Fruit fly (Drosophila melanogaster) whole organism, embryonic: ENCODE results near the gene CG5639.

ENCODE experiments used
- Atf-2 ChIP-seq: fragments of 200-800 bp; sonication (Bioruptor generic); optimal IDR thresholded peaks from 2 replicates; lab custom pipeline; 2016; ENCODE audit warnings: missing biosample characterization, missing genetic modification characterization
- B-H1 ChIP-seq: fragments of 200-800 bp; sonication (Bioruptor generic); IDR thresholded peaks from 3 replicates; pipeline ENCODE4 v1.3.6; 2022; ENCODE audit warnings: missing biosample characterization, missing genetic modification characterization
- CG10267 ChIP-seq: fragments of 200-800 bp; sonication (Bioruptor generic); optimal IDR thresholded peaks from 2 replicates; lab custom pipeline; 2018; ENCODE audit warnings: missing biosample characterization, mild to moderate bottlenecking, missing genetic modification characterization, moderate library complexity
- CG10366 ChIP-seq: fragments of 200-800 bp; sonication (Bioruptor generic); IDR thresholded peaks from 2 replicates; pipeline ENCODE4 v1.3.6; 2022; ENCODE audit warnings: missing biosample characterization, missing genetic modification characterization
- CG10959 ChIP-seq: fragments of 200-800 bp; sonication (Bioruptor generic); IDR thresholded peaks from 2 replicates; pipeline ENCODE4 v1.3.6; 2022; ENCODE audit warnings: missing biosample characterization, missing genetic modification characterization
- CG11247 ChIP-seq: fragments of 200-800 bp; sonication (Bioruptor generic); IDR thresholded peaks from 2 replicates; pipeline ENCODE4 v1.3.6; 2022; ENCODE audit warnings: missing biosample characterization, missing genetic modification characterization
- CG12104 ChIP-seq: fragments of 200-800 bp; sonication (Bioruptor generic); optimal IDR thresholded peaks from 3 replicates; lab custom pipeline; 2016; ENCODE audit warnings: missing biosample characterization, missing genetic modification characterization
- CG12769 ChIP-seq: fragments of 200-800 bp; sonication (Bioruptor generic); optimal IDR thresholded peaks from 2 replicates; lab custom pipeline; 2019; ENCODE audit warnings: missing biosample characterization, mild to moderate bottlenecking, missing genetic modification characterization, moderate library complexity
- CG1529 ChIP-seq: fragments of 200-800 bp; sonication (Bioruptor generic); optimal IDR thresholded peaks from 3 replicates; lab custom pipeline; 2018; ENCODE audit warnings: missing biosample characterization, missing genetic modification characterization
- CG15479 ChIP-seq: fragments of 200-800 bp; sonication (Bioruptor generic); optimal IDR thresholded peaks from 3 replicates; lab custom pipeline; 2019; ENCODE audit warnings: missing biosample characterization, mild to moderate bottlenecking, missing genetic modification characterization, moderate library complexity
- CG17359 ChIP-seq: fragments of 200-800 bp; sonication (Bioruptor generic); optimal IDR thresholded peaks from 3 replicates; lab custom pipeline; 2018; ENCODE audit warnings: missing biosample characterization, mild to moderate bottlenecking, missing genetic modification characterization, moderate library complexity
- CG17612 ChIP-seq: fragments of 200-800 bp; sonication (Bioruptor generic); IDR thresholded peaks from 2 replicates; pipeline ENCODE4 v1.3.6; 2022; ENCODE audit warnings: missing biosample characterization, missing genetic modification characterization
- CG18476 ChIP-seq: fragments of 200-800 bp; sonication (Bioruptor generic); optimal IDR thresholded peaks from 2 replicates; lab custom pipeline; 2016; ENCODE audit warnings: missing biosample characterization, mild to moderate bottlenecking, missing genetic modification characterization
- CG18619 ChIP-seq: fragments of 200-800 bp; sonication (Bioruptor generic); optimal IDR thresholded peaks from 3 replicates; lab custom pipeline; 2017; ENCODE audit warnings: missing biosample characterization, mild to moderate bottlenecking, missing genetic modification characterization
- CG31441 ChIP-seq: fragments of 200-800 bp; sonication (Bioruptor generic); IDR thresholded peaks from 2 replicates; pipeline ENCODE4 v1.3.6; 2022; ENCODE audit warnings: missing biosample characterization, missing genetic modification characterization
- CG42726 ChIP-seq: fragments of 200-800 bp; sonication (Bioruptor generic); IDR thresholded peaks from 2 replicates; pipeline ENCODE4 v1.3.6; 2022; ENCODE audit warnings: missing biosample characterization, missing genetic modification characterization; ENCODE audit not compliant: partially characterized antibody
- CG6683 ChIP-seq: fragments of 200-800 bp; sonication (Bioruptor generic); optimal IDR thresholded peaks from 2 replicates; lab custom pipeline; 2017; ENCODE audit warnings: missing biosample characterization, mild to moderate bottlenecking, missing genetic modification characterization, missing genetic modification reagents
- CG6765 ChIP-seq: fragments of 200-800 bp; sonication (Bioruptor generic); optimal IDR thresholded peaks from 3 replicates; lab custom pipeline; 2017; ENCODE audit warnings: missing biosample characterization, mild to moderate bottlenecking, missing genetic modification characterization
- CG6813 ChIP-seq: fragments of 200-800 bp; sonication (Bioruptor generic); optimal IDR thresholded peaks from 2 replicates; lab custom pipeline; 2017; ENCODE audit warnings: missing biosample characterization, missing genetic modification characterization, mild to moderate bottlenecking, moderate library complexity, missing genetic modification reagents
- CG7963 ChIP-seq: fragments of 200-800 bp; sonication (Bioruptor generic); IDR thresholded peaks from 3 replicates; pipeline ENCODE4 v1.3.6; 2022; ENCODE audit warnings: missing biosample characterization, missing genetic modification characterization; ENCODE audit not compliant: partially characterized antibody
- CG8944 ChIP-seq: fragments of 200-800 bp; sonication (Bioruptor generic); optimal IDR thresholded peaks from 3 replicates; lab custom pipeline; 2016; ENCODE audit warnings: missing biosample characterization, missing genetic modification characterization
- Dip3 ChIP-seq: fragments of 200-800 bp; sonication (Bioruptor generic); optimal IDR thresholded peaks from 3 replicates; lab custom pipeline; 2016; ENCODE audit warnings: missing biosample characterization, missing genetic modification characterization
- Lim3 ChIP-seq: fragments of 200-800 bp; sonication (Bioruptor generic); IDR thresholded peaks from 2 replicates; pipeline ENCODE4 v1.3.6; 2022; ENCODE audit warnings: missing biosample characterization, missing genetic modification characterization
- NK7.1 ChIP-seq: fragments of 200-800 bp; sonication (Bioruptor generic); optimal IDR thresholded peaks from 3 replicates; lab custom pipeline; 2016; ENCODE audit warnings: missing biosample characterization, missing genetic modification characterization
- Oaz ChIP-seq: fragments of 200-800 bp; sonication (Bioruptor generic); IDR thresholded peaks from 2 replicates; pipeline ENCODE4 v1.3.6; 2022; ENCODE audit warnings: missing biosample characterization, missing genetic modification characterization
- Optix ChIP-seq: fragments of 200-800 bp; sonication (Bioruptor generic); IDR thresholded peaks from 3 replicates; pipeline ENCODE4 v1.3.6; 2022; ENCODE audit warnings: missing biosample characterization, missing genetic modification characterization
- Pdp1 ChIP-seq, 2 experiments: fragments of 200-800 bp; sonication (Bioruptor generic); optimal IDR thresholded peaks; 3 replicates each; lab custom pipeline; 2016; ENCODE audit warnings: missing biosample characterization in 2 of 2, missing genetic modification characterization in 2 of 2, mild to moderate bottlenecking in 1 of 2, moderate library complexity in 1 of 2
- Poxn ChIP-seq: fragments of 200-800 bp; sonication (Bioruptor generic); IDR thresholded peaks from 2 replicates; pipeline ENCODE4 v1.3.6; 2022; ENCODE audit warnings: missing biosample characterization, missing genetic modification characterization
- Rfx ChIP-seq: fragments of 200-800 bp; sonication (Bioruptor generic); IDR thresholded peaks from 2 replicates; pipeline ENCODE4 v1.3.6; 2022; ENCODE audit warnings: missing biosample characterization, missing genetic modification characterization
- bbx ChIP-seq: fragments of 200-800 bp; sonication (Bioruptor generic); IDR thresholded peaks from 2 replicates; pipeline ENCODE4 v1.3.6; 2022; ENCODE audit warnings: missing biosample characterization, missing genetic modification characterization; ENCODE audit not compliant: partially characterized antibody
- chinmo ChIP-seq: fragments of 200-800 bp; sonication (Bioruptor generic); IDR thresholded peaks from 4 replicates; pipeline ENCODE4 v1.3.6; 2022; ENCODE audit warnings: missing biosample characterization, missing genetic modification characterization; ENCODE audit not compliant: partially characterized antibody
- crp ChIP-seq, 2 experiments: fragments of 200-800 bp; sonication (Bioruptor generic); optimal IDR thresholded peaks; 2 replicates in 1 of 2; 3 replicates in 1 of 2; lab custom pipeline; 2017; ENCODE audit warnings: missing biosample characterization in 2 of 2, missing genetic modification characterization in 2 of 2, mild to moderate bottlenecking in 1 of 2, moderate library complexity in 1 of 2
- da ChIP-seq: fragments of 200-800 bp; sonication (Bioruptor generic); optimal IDR thresholded peaks from 2 replicates; lab custom pipeline; 2016; ENCODE audit warnings: missing biosample characterization, missing genetic modification characterization
- dan ChIP-seq: fragments of 200-800 bp; sonication (Bioruptor generic); IDR thresholded peaks from 2 replicates; pipeline ENCODE4 v1.3.6; 2022; ENCODE audit warnings: missing biosample characterization, missing genetic modification characterization
- eve ChIP-seq, 2 experiments: fragments of >200 bp; optimal IDR thresholded peaks; 2 replicates each; lab custom pipeline; 2017; ENCODE audit warnings: missing biosample characterization in 2 of 2, missing genetic modification characterization in 2 of 2
- fd102C ChIP-seq: fragments of 200-800 bp; sonication (Bioruptor generic); optimal IDR thresholded peaks from 2 replicates; lab custom pipeline; 2018; ENCODE audit warnings: missing biosample characterization, mild to moderate bottlenecking, missing genetic modification characterization, moderate library complexity
- h ChIP-seq: fragments of >200 bp; optimal IDR thresholded peaks from 2 replicates; lab custom pipeline; 2017
- jigr1 ChIP-seq: fragments of 200-800 bp; sonication (Bioruptor generic); IDR thresholded peaks from 3 replicates; pipeline ENCODE4 v1.3.6; 2022; ENCODE audit warnings: missing biosample characterization, missing genetic modification characterization
- ken ChIP-seq: fragments of 200-800 bp; sonication (Bioruptor generic); IDR thresholded peaks from 3 replicates; pipeline ENCODE4 v1.3.6; 2022; ENCODE audit warnings: missing biosample characterization, missing genetic modification characterization
- luna ChIP-seq: fragments of 200-800 bp; sonication (Bioruptor generic); optimal IDR thresholded peaks from 2 replicates; lab custom pipeline; 2016; ENCODE audit warnings: missing biosample characterization, missing genetic modification characterization
- nerfin-2 ChIP-seq: fragments of 200-800 bp; sonication (Bioruptor generic); IDR thresholded peaks from 2 replicates; pipeline ENCODE4 v1.3.6; 2022; ENCODE audit warnings: missing biosample characterization, missing genetic modification characterization; ENCODE audit not compliant: partially characterized antibody
- onecut ChIP-seq: fragments of 200-800 bp; sonication (Bioruptor generic); IDR thresholded peaks from 2 replicates; pipeline ENCODE4 v1.3.6; 2022; ENCODE audit warnings: missing biosample characterization, missing genetic modification characterization
- otp ChIP-seq: fragments of 200-800 bp; sonication (Bioruptor generic); IDR thresholded peaks from 3 replicates; pipeline ENCODE4, ENCODE4 v1.3.6; 2022; ENCODE audit warnings: missing biosample characterization, missing genetic modification characterization
- pb ChIP-seq: fragments of 200-800 bp; sonication (Bioruptor generic); optimal IDR thresholded peaks from 3 replicates; lab custom pipeline; 2016; ENCODE audit warnings: missing biosample characterization, missing genetic modification characterization
- schlank ChIP-seq: fragments of 200-800 bp; sonication (Bioruptor generic); optimal IDR thresholded peaks from 2 replicates; lab custom pipeline; 2018; ENCODE audit warnings: missing biosample characterization, mild to moderate bottlenecking, missing genetic modification characterization
- slbo ChIP-seq: fragments of 200-800 bp; sonication (Bioruptor generic); IDR thresholded peaks from 2 replicates; pipeline ENCODE4 v1.3.6; 2022; ENCODE audit warnings: missing biosample characterization, missing genetic modification characterization
- slou ChIP-seq: fragments of 200-800 bp; sonication (Bioruptor generic); optimal IDR thresholded peaks from 3 replicates; lab custom pipeline; 2016; ENCODE audit warnings: missing biosample characterization, missing genetic modification characterization
- tin ChIP-seq: fragments of 200-800 bp; sonication (Bioruptor generic); optimal IDR thresholded peaks from 3 replicates; lab custom pipeline; 2016; ENCODE audit warnings: missing biosample characterization, missing genetic modification characterization
- toy ChIP-seq: fragments of 200-800 bp; sonication (Bioruptor generic); IDR thresholded peaks from 2 replicates; pipeline ENCODE4 v1.3.6; 2022; ENCODE audit warnings: missing biosample characterization, missing genetic modification characterization
- vfl ChIP-seq: fragments of 200-800 bp; sonication (Bioruptor generic); optimal IDR thresholded peaks from 2 replicates; lab custom pipeline; 2016; ENCODE audit warnings: missing biosample characterization, missing genetic modification characterization
- wdn ChIP-seq: fragments of 200-800 bp; sonication (Bioruptor generic); IDR thresholded peaks from 2 replicates; pipeline ENCODE4 v1.3.6; 2022; ENCODE audit warnings: missing biosample characterization, missing genetic modification characterization
- z ChIP-seq: fragments of 200-800 bp; sonication (Bioruptor generic); IDR thresholded peaks from 3 replicates; pipeline ENCODE4 v1.3.6; 2022; ENCODE audit warnings: missing biosample characterization, missing genetic modification characterization

Gene CG5639

DNA sequence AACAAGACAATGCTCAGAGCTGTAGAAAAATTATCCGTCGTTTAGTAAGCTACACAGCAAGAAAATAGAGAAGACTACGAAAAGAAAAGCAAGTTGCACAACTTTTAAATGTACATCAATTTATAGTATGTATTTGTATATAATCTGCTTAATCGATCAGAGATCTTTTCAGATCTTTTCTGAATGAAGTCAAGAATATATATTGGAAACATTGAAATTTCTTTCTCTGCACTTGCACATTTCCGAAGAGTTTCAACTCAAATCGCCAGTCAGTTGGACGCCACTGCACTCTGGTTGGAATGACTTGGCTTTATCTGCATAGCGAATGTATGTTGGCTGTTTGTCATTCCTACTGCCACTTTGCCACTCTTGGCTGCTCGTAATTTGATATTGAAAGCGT is 42.0 kb downstream of the CG5639 start (continued):
- no peak for TF ChIP-seq toy (GFP tag; lab: Robert Waterston, UW)
- TF ChIP-seq crp (GFP tag; optimal IDR thresholded peaks at IDR 0.05; lab: Kevin White, UChicago) = no peak
- no peak for TF ChIP-seq CG6683
- no peak for TF ChIP-seq CG18619 (GFP tag; lab: Kevin White, UChicago)
- TF ChIP-seq chinmo (GFP tag; lab: Robert Waterston, UW) = no peak
- no peak for TF ChIP-seq wdn
- no peak for TF ChIP-seq Optix
- no peak for TF ChIP-seq vfl (GFP tag; lab: Kevin White, UChicago)
- no peak for TF ChIP-seq CG42726 (GFP tag; lab: Robert Waterston, UW)
- no peak for TF ChIP-seq ken (GFP tag; lab: Robert Waterston, UW)
- 0 out of 2 replicates have a peak, but pooled peaks have one; percentile 18 for TF ChIP-seq CG11247 (GFP tag; lab: Robert Waterston, UW)
- TF ChIP-seq Atf-2 (GFP tag; lab: Kevin White, UChicago) = no peak
- TF ChIP-seq eve (GFP tag; optimal IDR thresholded peaks at IDR 0.05; lab: Kevin White, UChicago) = no peak
- TF ChIP-seq pb (GFP tag; lab: Kevin White, UChicago) = no peak
- no peak for TF ChIP-seq CG6765 (GFP tag; lab: Kevin White, UChicago)
- no peak for TF ChIP-seq NK7.1 (GFP tag; lab: Kevin White, UChicago)
- no peak for TF ChIP-seq bbx
- no peak; the same call in 1 of the 2 replicates for TF ChIP-seq CG31441 (GFP tag; lab: Robert Waterston, UW)
- peak; percentile 5 to 49 for TF ChIP-seq Pdp1 (GFP tag; optimal IDR thresholded peaks at IDR 0.05; lab: Kevin White, UChicago)
- TF ChIP-seq Poxn (GFP tag; lab: Robert Waterston, UW) = no peak
- TF ChIP-seq CG10267 (tag; lab: Kevin White, UChicago) = peak; percentile 45
- TF ChIP-seq Rfx (GFP tag; lab: Robert Waterston, UW) = no peak
- TF ChIP-seq B-H1 (GFP tag; lab: Robert Waterston, UW) = peak; percentile 32; the same call in 2 of the 3 replicates
- TF ChIP-seq onecut (GFP tag; lab: Robert Waterston, UW) = peak; percentile 21; the same call in 1 of the 2 replicates
- TF ChIP-seq CG6813 = no peak
- TF ChIP-seq CG7963 (GFP tag; lab: Robert Waterston, UW) = no peak
- TF ChIP-seq slou (GFP tag; lab: Kevin White, UChicago) = no peak
- TF ChIP-seq dan (GFP tag; lab: Robert Waterston, UW) = no peak
- no peak for TF ChIP-seq CG17612 (GFP tag; lab: Robert Waterston, UW)
- TF ChIP-seq schlank = no peak
- TF ChIP-seq z (GFP tag; lab: Robert Waterston, UW) = no peak; the same call in 2 of the 3 replicates
- TF ChIP-seq CG8944 (GFP tag; lab: Kevin White, UChicago) = no peak
- peak; percentile 61 for TF ChIP-seq CG10959 (GFP tag; lab: Robert Waterston, UW)
- TF ChIP-seq slbo = no peak
- no peak for TF ChIP-seq da
- 0 out of 3 replicates have a peak, but pooled peaks have one; percentile 29 for TF ChIP-seq otp (GFP tag; lab: Robert Waterston, UW)
- peak; percentile 68 for TF ChIP-seq CG10366 (GFP tag; lab: Robert Waterston, UW)
- TF ChIP-seq CG12104 (GFP tag; lab: Kevin White, UChicago) = no peak
- TF ChIP-seq CG15479 (GFP tag; lab: Kevin White, UChicago) = no peak
- TF ChIP-seq jigr1 (GFP tag; lab: Robert Waterston, UW) = no peak
- peak; percentile 70 for TF ChIP-seq CG17359 (tag; lab: Kevin White, UChicago)
- no peak for TF ChIP-seq CG12769 (tag; lab: Kevin White, UChicago)
- TF ChIP-seq CG1529 (GFP tag; lab: Kevin White, UChicago) = peak; percentile 25
- TF ChIP-seq CG18476 (GFP tag; lab: Kevin White, UChicago) = no peak
- TF ChIP-seq fd102C (GFP tag; lab: Kevin White, UChicago) = no peak
- TF ChIP-seq Dip3 = no peak
- no peak for TF ChIP-seq Oaz (GFP tag; lab: Robert Waterston, UW)
- no peak for TF ChIP-seq nerfin-2 (GFP tag; lab: Robert Waterston, UW)
- no peak for TF ChIP-seq h (lab: Kevin White, UChicago)
- TF ChIP-seq Lim3 = no peak
- peak; percentile 40 for TF ChIP-seq tin (GFP tag; lab: Kevin White, UChicago)
- no peak for TF ChIP-seq luna (GFP tag; lab: Kevin White, UChicago)
